Fruit fly (Drosophila melanogaster): ENCODE measurements around the gene Peritrophin-15b.

- TF ChIP-seq Myc (optimal IDR thresholded peaks at IDR 0.05): no peak
- no peak for TF ChIP-seq psq (optimal IDR thresholded peaks at IDR 0.05)
These were observed 29.3 kb upstream of the Peritrophin-15b start for dm6 chr2L:8424090-8424470.

All from Kc167 (cell line).